Fruit fly (Drosophila melanogaster) whole organism, embryonic: ENCODE data around the gene CG6983.
A peak's percentile ranks its signal among the peaks of the same experiment; 100 is the strongest.

ENCODE experiments used
- Antp ChIP-seq: fragments of 200-800 bp; sonication (Bioruptor generic); optimal IDR thresholded peaks from 3 replicates; lab custom pipeline; 2016; ENCODE audit warnings: missing biosample characterization, missing genetic modification characterization
- Atf6 ChIP-seq: fragments of 200-800 bp; sonication (Bioruptor generic); IDR thresholded peaks from 2 replicates; pipeline ENCODE4 v1.3.6; 2022; ENCODE audit warnings: missing biosample characterization, missing genetic modification characterization
- BEAF-32 ChIP-seq: fragments of 200-800 bp; sonication (Bioruptor generic); optimal IDR thresholded peaks from 3 replicates; lab custom pipeline; 2017; ENCODE audit warnings: missing biosample characterization, missing genetic modification characterization, mild to moderate bottlenecking, moderate library complexity, missing genetic modification reagents
- CG10431 ChIP-seq: fragments of 200-800 bp; sonication (Bioruptor generic); optimal IDR thresholded peaks from 3 replicates; lab custom pipeline; 2018; ENCODE audit warnings: missing biosample characterization, mild to moderate bottlenecking, missing genetic modification characterization
- CG11456 ChIP-seq: fragments of 200-800 bp; sonication (Bioruptor generic); IDR thresholded peaks from 3 replicates; pipeline ENCODE4 v1.3.6; 2022; ENCODE audit warnings: missing biosample characterization, missing genetic modification characterization
- CG12071 ChIP-seq: fragments of 200-800 bp; sonication (Bioruptor generic); optimal IDR thresholded peaks from 3 replicates; lab custom pipeline; 2018; ENCODE audit warnings: missing biosample characterization, mild to moderate bottlenecking, missing genetic modification characterization
- CG12219 ChIP-seq: fragments of 200-800 bp; sonication (Bioruptor generic); optimal IDR thresholded peaks from 3 replicates; lab custom pipeline; 2018; ENCODE audit warnings: missing biosample characterization, mild to moderate bottlenecking, missing genetic modification characterization
- CG13424 ChIP-seq: fragments of 200-800 bp; sonication (Bioruptor generic); optimal IDR thresholded peaks from 2 replicates; lab custom pipeline; 2019; ENCODE audit warnings: missing biosample characterization, mild to moderate bottlenecking, missing genetic modification characterization, moderate library complexity
- CG1647 ChIP-seq: fragments of 200-800 bp; sonication (Bioruptor generic); optimal IDR thresholded peaks from 3 replicates; lab custom pipeline; 2016; ENCODE audit warnings: missing biosample characterization, missing genetic modification characterization
- CG17359 ChIP-seq: fragments of 200-800 bp; sonication (Bioruptor generic); optimal IDR thresholded peaks from 3 replicates; lab custom pipeline; 2018; ENCODE audit warnings: missing biosample characterization, mild to moderate bottlenecking, missing genetic modification characterization, moderate library complexity
- CG17385 ChIP-seq: fragments of 200-800 bp; sonication (Bioruptor generic); optimal IDR thresholded peaks from 3 replicates; lab custom pipeline; 2018; ENCODE audit warnings: missing biosample characterization, mild to moderate bottlenecking, missing genetic modification characterization
- CG17802 ChIP-seq: fragments of 200-800 bp; sonication (Bioruptor generic); optimal IDR thresholded peaks from 2 replicates; lab custom pipeline; 2018; ENCODE audit warnings: missing biosample characterization, mild to moderate bottlenecking, missing genetic modification characterization, moderate library complexity
- CG18262 ChIP-seq: fragments of 200-800 bp; optimal IDR thresholded peaks from 3 replicates; lab custom pipeline; 2019; ENCODE audit warnings: missing biosample characterization, mild to moderate bottlenecking, missing genetic modification characterization, moderate library complexity
- CG30020 ChIP-seq: fragments of 200-800 bp; optimal IDR thresholded peaks from 2 replicates; lab custom pipeline; 2019; ENCODE audit warnings: missing biosample characterization, mild to moderate bottlenecking, missing genetic modification characterization, moderate library complexity
- CG4404 ChIP-seq: fragments of 200-800 bp; sonication (Bioruptor generic); IDR thresholded peaks from 2 replicates; pipeline ENCODE4 v1.3.6; 2022; ENCODE audit warnings: missing biosample characterization, missing genetic modification characterization
- CG6813 ChIP-seq: fragments of 200-800 bp; sonication (Bioruptor generic); optimal IDR thresholded peaks from 2 replicates; lab custom pipeline; 2017; ENCODE audit warnings: missing biosample characterization, missing genetic modification characterization, mild to moderate bottlenecking, moderate library complexity, missing genetic modification reagents
- CG7839 ChIP-seq: fragments of 200-800 bp; sonication (Bioruptor generic); optimal IDR thresholded peaks from 3 replicates; lab custom pipeline; 2018; ENCODE audit warnings: missing biosample characterization, mild to moderate bottlenecking, missing genetic modification characterization, moderate library complexity
- CG9437 ChIP-seq: fragments of 200-800 bp; sonication (Bioruptor generic); optimal IDR thresholded peaks from 2 replicates; lab custom pipeline; 2018; ENCODE audit warnings: missing biosample characterization, mild to moderate bottlenecking, missing genetic modification characterization
- CG9876 ChIP-seq: fragments of 200-800 bp; sonication (Bioruptor generic); optimal IDR thresholded peaks from 2 replicates; lab custom pipeline; 2016; ENCODE audit warnings: missing biosample characterization, missing genetic modification characterization
- Dbx ChIP-seq: fragments of 200-800 bp; sonication (Bioruptor generic); IDR thresholded peaks from 3 replicates; pipeline ENCODE4 v1.3.6; 2022; ENCODE audit warnings: missing biosample characterization, missing genetic modification characterization
- Deaf1 ChIP-seq: fragments of 200-800 bp; optimal IDR thresholded peaks from 3 replicates; lab custom pipeline; 2019; ENCODE audit warnings: missing biosample characterization, mild to moderate bottlenecking, missing genetic modification characterization, moderate library complexity
- Ets97D ChIP-seq: fragments of 200-800 bp; sonication (Bioruptor generic); optimal IDR thresholded peaks from 3 replicates; lab custom pipeline; 2016; ENCODE audit warnings: missing biosample characterization, missing genetic modification characterization
- H15 ChIP-seq: fragments of 200-800 bp; sonication (Bioruptor generic); IDR thresholded peaks from 3 replicates; pipeline ENCODE4 v1.3.6; 2022; ENCODE audit warnings: missing biosample characterization, missing genetic modification characterization
- Hr3 ChIP-seq: fragments of 200-800 bp; sonication (Bioruptor generic); optimal IDR thresholded peaks from 3 replicates; lab custom pipeline; 2016; ENCODE audit warnings: missing biosample characterization, missing genetic modification characterization
- Hsf ChIP-seq: fragments of 200-800 bp; sonication (Bioruptor generic); optimal IDR thresholded peaks from 3 replicates; lab custom pipeline; 2016; ENCODE audit warnings: missing biosample characterization, missing genetic modification characterization
- Tbp ChIP-seq: fragments of >200 bp; optimal IDR thresholded peaks from 2 replicates; lab custom pipeline; 2018; ENCODE audit warnings: missing biosample characterization, missing genetic modification characterization
- YL-1 ChIP-seq: fragments of 200-800 bp; sonication (Bioruptor generic); optimal IDR thresholded peaks from 3 replicates; lab custom pipeline; 2017; ENCODE audit warnings: missing biosample characterization, mild to moderate bottlenecking, missing genetic modification characterization
- amos ChIP-seq: fragments of 200-800 bp; sonication (Bioruptor generic); IDR thresholded peaks from 2 replicates; pipeline ENCODE4 v1.3.6; 2022; ENCODE audit warnings: missing biosample characterization, missing genetic modification characterization; ENCODE audit not compliant: partially characterized antibody
- caup ChIP-seq: fragments of 200-800 bp; sonication (Bioruptor generic); optimal IDR thresholded peaks from 3 replicates; lab custom pipeline; 2017; ENCODE audit warnings: missing biosample characterization, mild to moderate bottlenecking, missing genetic modification characterization, moderate library complexity; ENCODE audit not compliant: severe bottlenecking
- ci ChIP-seq: fragments of 200-800 bp; sonication (Bioruptor generic); IDR thresholded peaks from 3 replicates; pipeline ENCODE4 v1.3.6; 2022; ENCODE audit warnings: missing biosample characterization, missing genetic modification characterization
- crc ChIP-seq: fragments of 200-800 bp; sonication (Bioruptor generic); optimal IDR thresholded peaks from 2 replicates; lab custom pipeline; 2016; ENCODE audit warnings: missing biosample characterization, missing genetic modification characterization
- da ChIP-seq: fragments of 200-800 bp; sonication (Bioruptor generic); optimal IDR thresholded peaks from 2 replicates; lab custom pipeline; 2016; ENCODE audit warnings: missing biosample characterization, missing genetic modification characterization
- dmrt99B ChIP-seq: fragments of 200-800 bp; sonication (Bioruptor generic); optimal IDR thresholded peaks from 2 replicates; lab custom pipeline; 2018; ENCODE audit warnings: missing biosample characterization, mild to moderate bottlenecking, missing genetic modification characterization, moderate library complexity
- eyg ChIP-seq: fragments of 200-800 bp; sonication (Bioruptor generic); optimal IDR thresholded peaks from 3 replicates; lab custom pipeline; 2016; ENCODE audit warnings: missing biosample characterization, missing genetic modification characterization
- fd102C ChIP-seq: fragments of 200-800 bp; sonication (Bioruptor generic); optimal IDR thresholded peaks from 2 replicates; lab custom pipeline; 2018; ENCODE audit warnings: missing biosample characterization, mild to moderate bottlenecking, missing genetic modification characterization, moderate library complexity
- fd3F ChIP-seq: fragments of 200-800 bp; sonication (Bioruptor generic); optimal IDR thresholded peaks from 2 replicates; lab custom pipeline; 2018; ENCODE audit warnings: missing biosample characterization, mild to moderate bottlenecking, missing genetic modification characterization, moderate library complexity
- fd96Cb ChIP-seq: fragments of 200-800 bp; sonication (Bioruptor generic); optimal IDR thresholded peaks from 2 replicates; lab custom pipeline; 2018; ENCODE audit warnings: missing biosample characterization, mild to moderate bottlenecking, missing genetic modification characterization, moderate library complexity
- gro ChIP-seq: fragments of 200-800 bp; sonication (Bioruptor generic); optimal IDR thresholded peaks from 2 replicates; lab custom pipeline; 2016; ENCODE audit warnings: missing biosample characterization, missing genetic modification characterization
- hkb ChIP-seq, 2 experiments: fragments of 200-800 bp in 1 of 2; fragments of >200 bp in 1 of 2; sonication (Bioruptor generic) in 1 of 2; IDR thresholded peaks in 1 of 2; optimal IDR thresholded peaks in 1 of 2; 2 replicates each; pipeline versions ENCODE4 v1.3.6 to Lab custom; 2017 to 2022; ENCODE audit warnings: missing biosample characterization in 1 of 2, missing genetic modification characterization in 1 of 2
- ken ChIP-seq: fragments of 200-800 bp; sonication (Bioruptor generic); IDR thresholded peaks from 3 replicates; pipeline ENCODE4 v1.3.6; 2022; ENCODE audit warnings: missing biosample characterization, missing genetic modification characterization
- pan ChIP-seq, 4 experiments: fragments of >200 bp in 3 of 4; fragments of 200-800 bp in 1 of 4; sonication (Bioruptor generic) in 1 of 4; optimal IDR thresholded peaks in 3 of 4; IDR thresholded peaks in 1 of 4; 2 replicates each; pipeline versions ENCODE4 v1.3.6 to Lab custom; 2017 to 2022; ENCODE audit warnings: missing biosample characterization in 2 of 4, missing genetic modification characterization in 2 of 4, mixed read lengths in 1 of 4
- sc ChIP-seq, 3 experiments: fragments of >200 bp in 2 of 3; fragments of 200-800 bp in 1 of 3; sonication (Bioruptor generic) in 1 of 3; optimal IDR thresholded peaks; 2 replicates in 2 of 3; 3 replicates in 1 of 3; lab custom pipeline; 2017; ENCODE audit warnings: mild to moderate bottlenecking in 1 of 3, missing biosample characterization in 1 of 3, missing genetic modification characterization in 1 of 3, missing genetic modification reagents in 1 of 3
- sd ChIP-seq: fragments of 200-800 bp; sonication (Bioruptor generic); optimal IDR thresholded peaks from 3 replicates; lab custom pipeline; 2018; ENCODE audit warnings: missing biosample characterization, mild to moderate bottlenecking, missing genetic modification characterization, moderate library complexity
- sima ChIP-seq: fragments of 200-800 bp; sonication (Bioruptor generic); optimal IDR thresholded peaks from 2 replicates; lab custom pipeline; 2016; ENCODE audit warnings: missing biosample characterization, missing genetic modification characterization
- slbo ChIP-seq: fragments of 200-800 bp; sonication (Bioruptor generic); IDR thresholded peaks from 2 replicates; pipeline ENCODE4 v1.3.6; 2022; ENCODE audit warnings: missing biosample characterization, missing genetic modification characterization
- so ChIP-seq: fragments of 200-800 bp; sonication (Bioruptor generic); IDR thresholded peaks from 3 replicates; pipeline ENCODE4 v1.3.6; 2022; ENCODE audit warnings: missing biosample characterization, missing genetic modification characterization

CG6983 gene

DNA sequence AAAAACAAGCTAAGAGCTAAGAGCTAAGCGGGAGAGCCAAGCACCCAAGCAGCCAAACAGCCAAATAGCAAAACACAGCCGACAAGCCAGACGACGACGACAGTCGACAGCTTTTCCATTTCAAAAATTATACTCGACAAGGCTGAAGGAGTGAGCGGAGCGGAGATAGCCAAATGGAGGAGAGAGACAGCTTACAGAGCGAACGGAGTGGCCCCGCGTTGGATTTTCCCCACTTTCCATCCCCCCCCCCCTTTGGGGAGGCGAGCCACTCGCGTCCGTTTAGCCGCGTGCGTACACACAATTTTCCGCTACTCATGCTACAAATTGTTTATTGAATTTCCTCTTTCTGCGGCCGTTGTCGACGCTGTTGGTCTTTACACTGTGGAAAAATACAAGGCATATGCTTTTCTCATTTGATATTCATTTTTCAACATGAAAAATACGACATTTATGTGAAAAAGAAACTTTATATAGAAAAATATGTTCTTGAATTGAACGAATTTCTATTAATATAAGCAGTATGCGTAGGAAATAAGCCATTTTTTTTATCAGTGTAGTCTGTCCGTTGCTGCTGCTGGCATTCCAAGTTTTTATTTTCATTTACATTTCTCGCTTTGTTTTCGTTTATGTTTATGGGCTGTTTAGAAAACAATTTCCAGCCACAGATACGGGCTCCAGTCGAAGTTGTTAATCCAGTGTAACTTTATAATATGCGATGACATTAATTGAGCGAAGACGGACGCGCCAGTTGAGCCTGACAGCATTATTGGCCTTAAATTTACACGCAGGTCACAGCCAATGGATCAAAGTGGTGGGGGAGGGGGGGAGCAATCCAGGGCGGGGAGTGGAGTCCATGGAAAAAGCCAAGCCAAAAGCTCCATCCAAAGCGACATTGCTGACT is 8.9 kb upstream of the CG6983 start (continued):
- TF ChIP-seq amos (GFP tag; lab: Robert Waterston, UW) (peak; percentile 27; the same call in 1 of the 2 replicates), CG17359 (tag; lab: Kevin White, UChicago) (peak; percentile 99), CG17385 (GFP tag; lab: Kevin White, UChicago) (peak; percentile 97), CG9876 (GFP tag; lab: Kevin White, UChicago) (peak; percentile 92), CG30020 (tag; lab: Kevin White, UChicago) (peak; percentile 89), fd96Cb (tag; lab: Kevin White, UChicago) (peak; percentile 99), ci (GFP tag; lab: Robert Waterston, UW) (peak; percentile 99), Ets97D (peak; percentile 93), YL-1 (peak; percentile 97), BEAF-32 (GFP tag; lab: Kevin White, UChicago) (peak; percentile 10), Hr3 (GFP tag; lab: Kevin White, UChicago) (peak; percentile 98), dmrt99B (tag; lab: Kevin White, UChicago) (peak; percentile 99), CG12071 (GFP tag; lab: Kevin White, UChicago) (peak; percentile 96), da (GFP tag; lab: Kevin White, UChicago) (peak; percentile 96), CG17802 (tag; lab: Kevin White, UChicago) (peak; percentile 89), CG7839 (tag; lab: Kevin White, UChicago) (peak; percentile 99), Deaf1 (tag; lab: Kevin White, UChicago) (peak; percentile 86), CG13424 (tag; lab: Kevin White, UChicago) (peak; percentile 99), gro (GFP tag; lab: Kevin White, UChicago) (peak; percentile 97), sd (tag; lab: Kevin White, UChicago) (peak; percentile 99), caup (GFP tag; lab: Kevin White, UChicago) (peak; percentile 97), CG4404 (GFP tag; lab: Robert Waterston, UW) (peak; percentile 91), CG12219 (peak; percentile 98), CG11456 (peak; percentile 93), CG18262 (tag; lab: Kevin White, UChicago) (peak; percentile 99), sima (GFP tag; lab: Kevin White, UChicago) (peak; percentile 94), so (GFP tag; lab: Robert Waterston, UW) (peak; percentile 98), CG6813 (GFP tag; lab: Kevin White, UChicago) (peak; percentile 96), sc (optimal IDR thresholded peaks at IDR 0.05; lab: Kevin White, UChicago) (no peak), sc (GFP tag; optimal IDR thresholded peaks at IDR 0.05; lab: Kevin White, UChicago) (peak; percentile 98), Hsf (peak; percentile 98), CG1647 (peak; percentile 97), hkb (optimal IDR thresholded peaks at IDR 0.05; lab: Kevin White, UChicago) (no peak), hkb (GFP tag; IDR thresholded peaks at IDR 0.05; lab: Robert Waterston, UW) (peak; percentile 99), Tbp (GFP tag; lab: Kevin White, UChicago) (no peak), fd102C (GFP tag; lab: Kevin White, UChicago) (peak; percentile 88), CG10431 (GFP tag; lab: Kevin White, UChicago) (peak; percentile 95), Dbx (GFP tag; lab: Robert Waterston, UW) (peak; percentile 97), fd3F (GFP tag; lab: Kevin White, UChicago) (peak; percentile 96), crc (GFP tag; lab: Kevin White, UChicago) (peak; percentile 97), ken (GFP tag; lab: Robert Waterston, UW) (peak; percentile 98), slbo (GFP tag; lab: Robert Waterston, UW) (peak; percentile 98), Atf6 (GFP tag; lab: Robert Waterston, UW) (peak; percentile 97), H15 (peak; percentile 97), CG9437 (GFP tag; lab: Kevin White, UChicago) (peak; percentile 95), Antp (GFP tag; lab: Kevin White, UChicago) (peak; percentile 95), pan (optimal IDR thresholded peaks at IDR 0.05; lab: Kevin White, UChicago) (no peak), pan (GFP tag; optimal IDR thresholded peaks at IDR 0.05 in 1 of 2, IDR thresholded peaks at IDR 0.05 in 1 of 2) (peak in 1 of 2 experiments; percentile 98), eyg (GFP tag; lab: Kevin White, UChicago) (peak; percentile 95)
